Worm (Caenorhabditis elegans) whole organism, late embryonic: ENCODE data around the gene F59B2.14.
A peak's percentile ranks its signal among the peaks of the same experiment; 100 is the strongest.
"Not testable (repeated sequence)": the region's sequence is repeated elsewhere in the genome, so short reads cannot be mapped to it uniquely, and the experiment has no call there.

Experiments
- C08G9.2 ChIP-seq: sonication (generic microtip); optimal IDR thresholded peaks from 2 replicates; lab custom pipeline; 2016; ENCODE audit warnings: mild to moderate bottlenecking, missing genetic modification characterization, moderate library complexity, missing compliant biosample characterization
- T23F11.4 ChIP-seq: fragments of 200-800 bp; sonication (Bioruptor generic); optimal IDR thresholded peaks from 2 replicates; lab custom pipeline; 2018; ENCODE audit warnings: mild to moderate bottlenecking, missing genetic modification characterization, missing compliant biosample characterization
- ahr-1 ChIP-seq: sonication (generic microtip); optimal IDR thresholded peaks from 2 replicates; lab custom pipeline; 2016; ENCODE audit warnings: missing genetic modification characterization, missing compliant biosample characterization
- ceh-30 ChIP-seq: fragments of 150-350 bp; optimal IDR thresholded peaks from 2 replicates; lab custom pipeline; 2014; ENCODE audit warnings: missing biosample characterization, missing genetic modification characterization
- ceh-31 ChIP-seq: sonication (generic microtip); optimal IDR thresholded peaks from 2 replicates; lab custom pipeline; 2016; ENCODE audit warnings: missing genetic modification characterization, missing compliant biosample characterization
- ceh-34 ChIP-seq: sonication (generic microtip); optimal IDR thresholded peaks from 2 replicates; lab custom pipeline; 2016; ENCODE audit warnings: mild to moderate bottlenecking, missing genetic modification characterization, missing compliant biosample characterization
- ceh-9 ChIP-seq: sonication (generic microtip); optimal IDR thresholded peaks from 2 replicates; lab custom pipeline; 2016; ENCODE audit warnings: mild to moderate bottlenecking, missing genetic modification characterization, inconsistent platforms, missing compliant biosample characterization
- dve-1 ChIP-seq: sonication (generic microtip); optimal IDR thresholded peaks from 2 replicates; lab custom pipeline; 2017; ENCODE audit warnings: antibody characterized with exemption, mild to moderate bottlenecking, missing genetic modification characterization, missing compliant biosample characterization
- elt-2 ChIP-seq: sonication (generic microtip); optimal IDR thresholded peaks from 2 replicates; lab custom pipeline; 2016; ENCODE audit warnings: missing genetic modification reagents, missing genetic modification characterization, missing compliant biosample characterization
- elt-4 ChIP-seq: sonication (generic microtip); optimal IDR thresholded peaks from 2 replicates; lab custom pipeline; 2016; ENCODE audit warnings: missing genetic modification characterization, missing compliant biosample characterization
- eyg-1 ChIP-seq: sonication (generic microtip); optimal IDR thresholded peaks from 2 replicates; lab custom pipeline; 2016; ENCODE audit warnings: missing genotype, missing genetic modification characterization, missing compliant biosample characterization
- fax-1 ChIP-seq: sonication (generic microtip); optimal IDR thresholded peaks from 2 replicates; lab custom pipeline; 2016; ENCODE audit warnings: missing genotype, missing genetic modification characterization, missing compliant biosample characterization
- fkh-10 ChIP-seq: fragments of 150-350 bp; optimal IDR thresholded peaks from 2 replicates; lab custom pipeline; 2014; ENCODE audit warnings: missing biosample characterization, missing genetic modification reagents, missing genetic modification characterization
- fkh-6 ChIP-seq: sonication (generic microtip); optimal IDR thresholded peaks from 2 replicates; lab custom pipeline; 2016; ENCODE audit warnings: missing genetic modification characterization, missing compliant biosample characterization
- hlh-30 ChIP-seq: sonication (generic microtip); optimal IDR thresholded peaks from 2 replicates; lab custom pipeline; 2017; ENCODE audit warnings: antibody characterized with exemption, missing genetic modification characterization, missing compliant biosample characterization; ENCODE audit not compliant: insufficient read depth
- hlh-6 ChIP-seq: sonication (generic microtip); optimal IDR thresholded peaks from 2 replicates; lab custom pipeline; 2016; ENCODE audit warnings: missing genotype, missing genetic modification characterization, missing compliant biosample characterization
- hlh-8 ChIP-seq: sonication (generic microtip); optimal IDR thresholded peaks from 2 replicates; lab custom pipeline; 2016; ENCODE audit warnings: missing genotype, missing genetic modification characterization, missing compliant biosample characterization
- lim-6 ChIP-seq: sonication (generic microtip); optimal IDR thresholded peaks from 2 replicates; lab custom pipeline; 2016; ENCODE audit warnings: missing genetic modification characterization, missing compliant biosample characterization
- madf-2 ChIP-seq: sonication (generic microtip); optimal IDR thresholded peaks from 2 replicates; lab custom pipeline; 2017; ENCODE audit warnings: missing genetic modification characterization, missing compliant biosample characterization
- nfya-1 ChIP-seq: sonication (generic microtip); optimal IDR thresholded peaks from 2 replicates; lab custom pipeline; 2017; ENCODE audit warnings: missing genetic modification characterization, mild to moderate bottlenecking, missing compliant biosample characterization, antibody characterized with exemption, moderate library complexity
- npax-4 ChIP-seq: sonication (generic microtip); optimal IDR thresholded peaks from 2 replicates; lab custom pipeline; 2016; ENCODE audit warnings: missing genetic modification characterization, missing compliant biosample characterization
- pag-3 ChIP-seq: sonication (generic microtip); optimal IDR thresholded peaks from 2 replicates; lab custom pipeline; 2016; ENCODE audit warnings: missing compliant biosample characterization, missing genetic modification characterization, borderline replicate concordance
- pat-9 ChIP-seq: fragments of 200-800 bp; sonication (Bioruptor generic); optimal IDR thresholded peaks from 2 replicates; lab custom pipeline; 2018; ENCODE audit warnings: mild to moderate bottlenecking, missing genetic modification characterization, moderate library complexity, missing compliant biosample characterization
- pha-4 ChIP-seq: fragments of 150-350 bp; optimal IDR thresholded peaks from 2 replicates; lab custom pipeline; 2018; ENCODE audit warnings: missing biosample characterization, missing genetic modification reagents, missing genetic modification characterization
- rnt-1 ChIP-seq: sonication (generic microtip); optimal IDR thresholded peaks from 2 replicates; lab custom pipeline; 2016; ENCODE audit warnings: missing genetic modification characterization, missing compliant biosample characterization
- sdc-2 ChIP-seq: sonication (generic microtip); optimal IDR thresholded peaks from 2 replicates; lab custom pipeline; 2016; ENCODE audit warnings: missing genotype, missing genetic modification characterization, missing compliant biosample characterization
- sox-2 ChIP-seq: fragments of 200-800 bp; sonication (Bioruptor generic); IDR thresholded peaks from 2 replicates; pipeline ENCODE4 v1.3.6; 2022; ENCODE audit warnings: missing genetic modification reagents, missing genetic modification characterization, missing compliant biosample characterization
- ttx-3 ChIP-seq: sonication (generic microtip); optimal IDR thresholded peaks from 2 replicates; lab custom pipeline; 2016; ENCODE audit warnings: missing genetic modification reagents, missing genetic modification characterization, missing compliant biosample characterization
- unc-3 ChIP-seq, 2 experiments: fragments of 200-800 bp in 1 of 2; sonication (Bioruptor generic) in 1 of 2; sonication (generic microtip) in 1 of 2; conservative IDR thresholded peaks in 1 of 2; optimal IDR thresholded peaks in 1 of 2; 2 replicates each; pipeline versions ENCODE4 v1.3.6 to Lab custom; 2016 to 2022; ENCODE audit warnings: missing compliant biosample characterization in 2 of 2, missing genetic modification characterization in 2 of 2, missing genetic modification reagents in 1 of 2
- unc-42 ChIP-seq: sonication (generic microtip); optimal IDR thresholded peaks from 2 replicates; lab custom pipeline; 2016; ENCODE audit warnings: missing genotype, missing genetic modification characterization, missing compliant biosample characterization
- unc-55 ChIP-seq: sonication (generic microtip); optimal IDR thresholded peaks from 2 replicates; lab custom pipeline; 2017; ENCODE audit warnings: missing biosample characterization, missing genetic modification reagents, missing genetic modification characterization
- unc-86 ChIP-seq: sonication (generic microtip); optimal IDR thresholded peaks from 2 replicates; lab custom pipeline; 2016; ENCODE audit warnings: missing genetic modification characterization, missing compliant biosample characterization
- ztf-16 ChIP-seq: sonication (generic microtip); optimal IDR thresholded peaks from 2 replicates; lab custom pipeline; 2017; ENCODE audit warnings: missing genetic modification characterization, missing compliant biosample characterization

The F59B2.14 gene

ce11 chrIII:8997821-8998220 lies 24.6 kb downstream of the F59B2.14 start:
- no peak for TF ChIP-seq ttx-3 (tag; lab: Kevin White, UChicago)
- TF ChIP-seq fax-1 (tag; lab: Kevin White, UChicago): no peak
- no peak for TF ChIP-seq ceh-31 (tag; lab: Kevin White, UChicago)
- TF ChIP-seq eyg-1 (tag; lab: Kevin White, UChicago): no peak
- TF ChIP-seq hlh-6 (tag; lab: Kevin White, UChicago): no peak
- TF ChIP-seq fkh-10 (GFP tag; lab: Kevin White, UChicago): no peak
- TF ChIP-seq rnt-1: no peak
- peak; percentile 88 for TF ChIP-seq elt-2 (tag; lab: Kevin White, UChicago)

- TF ChIP-seq elt-4 (tag; lab: Kevin White, UChicago): no peak
- TF ChIP-seq, all 69 proteins: peak for 0
These were observed 25.7 kb downstream of the F59B2.14 start, which contains the start of gene skat-1 for ce11 chrIII:8996686-8997085. Gene skat-1 (minus strand): TSS chrIII:8996786.

- not testable (repeated sequence) for TF ChIP-seq ceh-34 (tag; lab: Kevin White, UChicago); hlh-8; pat-9 (tag; lab: Kevin White, UChicago)
- TF ChIP-seq, all 69 proteins: peak for 0; not testable (repeated sequence) for 69
These were observed 32.7 kb downstream of the F59B2.14 start, which contains the start of gene R08D7.7 for ce11 chrIII:8989752-8990151. Gene R08D7.7 (plus strand): TSS chrIII:8990052.

- TF ChIP-seq ahr-1 (tag; lab: Kevin White, UChicago): no peak
- no peak for TF ChIP-seq pag-3 (tag; lab: Kevin White, UChicago)
- no peak for TF ChIP-seq sdc-2 (tag; lab: Kevin White, UChicago)
- no peak for TF ChIP-seq npax-4
- no peak for TF ChIP-seq ceh-9 (tag; lab: Kevin White, UChicago)
- TF ChIP-seq dve-1: no peak
- TF ChIP-seq unc-3 (GFP tag; conservative IDR thresholded peaks at IDR 0.05; lab: Robert Waterston, UW): no peak
- no peak for TF ChIP-seq unc-3 (tag; optimal IDR thresholded peaks at IDR 0.05; lab: Kevin White, UChicago)
- no peak for TF ChIP-seq nfya-1
- no peak for TF ChIP-seq lim-6
- no peak for TF ChIP-seq unc-42
- no peak for TF ChIP-seq fkh-6
These were observed 33.9 kb downstream of the F59B2.14 start for ce11 chrIII:8988544-8988943.

- TF ChIP-seq T23F11.4: no peak
- no peak for TF ChIP-seq ztf-16 (tag; lab: Kevin White, UChicago)
- TF ChIP-seq ahr-1 (tag; lab: Kevin White, UChicago): no peak
- no peak for TF ChIP-seq ttx-3 (tag; lab: Kevin White, UChicago)
- TF ChIP-seq eyg-1 (tag; lab: Kevin White, UChicago): no peak
- no peak for TF ChIP-seq C08G9.2 (tag; lab: Kevin White, UChicago)
- TF ChIP-seq unc-86: no peak
- no peak for TF ChIP-seq hlh-30
- TF ChIP-seq madf-2 (tag; lab: Kevin White, UChicago): no peak
- no peak for TF ChIP-seq ceh-30
- no peak for TF ChIP-seq ceh-34 (tag; lab: Kevin White, UChicago)
- no peak for TF ChIP-seq unc-55 (GFP tag; lab: Kevin White, UChicago)
- no peak for TF ChIP-seq sox-2
- TF ChIP-seq sdc-2 (tag; lab: Kevin White, UChicago): no peak
- TF ChIP-seq fkh-10 (GFP tag; lab: Kevin White, UChicago): no peak
These were observed 34.4 kb downstream of the F59B2.14 start for ce11 chrIII:8988061-8988460.

ce11 chrIII:8986872-8987271 lies 35.6 kb downstream of the F59B2.14 start:
- TF ChIP-seq ceh-34 (tag; lab: Kevin White, UChicago) (peak; percentile 25), pha-4 (tag; lab: Kevin White, UChicago) (no peak), nfya-1 (no peak), elt-2 (tag; lab: Kevin White, UChicago) (peak; percentile 32), ttx-3 (tag; lab: Kevin White, UChicago) (no peak)
- TF ChIP-seq, all 69 proteins: peak for 2
